Worm (Caenorhabditis elegans) whole organism, L2 larva: ENCODE data around the gene oac-8.

Source experiments
- ama-1 ChIP-seq: fragments of 150-350 bp; optimal IDR thresholded peaks from 2 replicates; lab custom pipeline; 2018; ENCODE audit warnings: inconsistent platforms
- elt-3 ChIP-seq: sonication (generic microtip); optimal IDR thresholded peaks from 2 replicates; lab custom pipeline; 2017; ENCODE audit warnings: missing biosample characterization, missing genetic modification characterization
- lin-39 ChIP-seq: fragments of 150-350 bp; optimal IDR thresholded peaks from 2 replicates; lab custom pipeline; 2014; ENCODE audit warnings: missing biosample characterization, missing genetic modification reagents, missing genetic modification characterization
- mbf-1 ChIP-seq: sonication (generic microtip); optimal IDR thresholded peaks from 2 replicates; lab custom pipeline; 2017; ENCODE audit warnings: missing biosample characterization, missing genetic modification characterization
- nhr-21 ChIP-seq: fragments of 150-350 bp; optimal IDR thresholded peaks from 2 replicates; lab custom pipeline; 2014; ENCODE audit warnings: missing biosample characterization, missing genetic modification characterization
- nhr-23 ChIP-seq: fragments of 150-350 bp; optimal IDR thresholded peaks from 2 replicates; lab custom pipeline; 2014; ENCODE audit warnings: missing biosample characterization, missing genetic modification reagents, missing genetic modification characterization
- nhr-25 ChIP-seq: fragments of 150-350 bp; sonication (generic microtip); optimal IDR thresholded peaks from 3 replicates; lab custom pipeline; 2014; ENCODE audit warnings: missing biosample characterization, missing genetic modification characterization
- unc-39 ChIP-seq: fragments of 150-350 bp; optimal IDR thresholded peaks from 2 replicates; lab custom pipeline; 2014; ENCODE audit warnings: missing biosample characterization, missing genetic modification characterization
- ztf-4 ChIP-seq: fragments of 150-350 bp; optimal IDR thresholded peaks from 2 replicates; lab custom pipeline; 2014; ENCODE audit warnings: missing biosample characterization, missing genetic modification characterization

ce11 chrIV:10593570-10593969, 9.2 kb downstream of the oac-8 start, which contains the start of gene C43F9.7:
- TF ChIP-seq ama-1 (lab: Kevin White, UChicago) (no peak), elt-3 (no peak), nhr-21 (no peak), nhr-23 (tag; lab: Kevin White, UChicago) (no peak), unc-39 (tag; lab: Kevin White, UChicago) (no peak), nhr-25 (no peak), mbf-1 (tag; lab: Kevin White, UChicago) (no peak), ztf-4 (tag; lab: Kevin White, UChicago) (no peak), lin-39 (tag; lab: Kevin White, UChicago) (no peak)
